Worm (Caenorhabditis elegans): ENCODE data around the gene twk-14.

- TF ChIP-seq unc-62 (GFP tag; optimal IDR thresholded peaks at IDR 0.05), result no peak
- no peak for TF ChIP-seq F57A8.1 (GFP tag; optimal IDR thresholded peaks at IDR 0.05)
- TF ChIP-seq unc-130 (GFP tag; optimal IDR thresholded peaks at IDR 0.05), result no peak
- TF ChIP-seq bed-1 (GFP tag; IDR thresholded peaks at IDR 0.05), result no peak
- TF ChIP-seq pbrm-1 (GFP tag; IDR thresholded peaks at IDR 0.05), result no peak
- no peak for TF ChIP-seq ceh-91 (GFP tag; IDR thresholded peaks at IDR 0.05)
Measured at ce11 chrV:12429039-12429438, 33.5 kb upstream of the twk-14 start, which contains the start of gene C54D10.5.

Measured in whole organism, young adult.